Worm (Caenorhabditis elegans): Measurements from ENCODE around the gene col-171.

Gene col-171

ce11 chrX:6299641-6300240 is 34.4 kb upstream of the col-171 start, which contains the start of gene cest-16:
TSS of gene cest-16 (plus strand) at chrX:6299942.
- TF ChIP-seq zag-1 (tag; optimal IDR thresholded peaks at IDR 0.05) (no peak), elt-3 (tag; optimal IDR thresholded peaks at IDR 0.05) (no peak), pha-4 (tag; optimal IDR thresholded peaks at IDR 0.05) (no peak), lin-39 (tag; optimal IDR thresholded peaks at IDR 0.05) (no peak), daf-12 (tag; optimal IDR thresholded peaks at IDR 0.05) (no peak), ztf-11 (tag; optimal IDR thresholded peaks at IDR 0.05) (no peak), elt-2 (tag; optimal IDR thresholded peaks at IDR 0.05) (no peak)

DNA sequence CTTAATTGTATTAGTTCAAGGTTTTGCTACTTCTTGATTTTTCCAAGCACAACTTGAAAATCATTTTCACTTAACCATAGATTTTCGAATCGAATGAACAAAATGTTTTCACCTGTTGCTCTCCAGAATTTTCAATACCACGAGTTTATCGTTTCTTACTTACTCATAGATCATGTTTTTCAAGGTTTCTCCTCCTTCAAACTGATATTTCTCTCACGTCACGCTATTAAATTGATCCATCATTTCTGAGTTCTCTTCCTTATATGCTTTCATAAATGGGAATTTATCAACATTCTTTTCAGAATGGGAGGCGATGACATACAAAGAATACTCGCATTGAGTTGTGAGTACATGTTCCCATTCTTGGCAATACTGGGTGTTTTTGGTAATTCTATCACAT is 22.7 kb upstream of the col-171 start, which contains the start of gene npr-38:
Gene npr-38, plus strand, starts transcription at position 301 of the 400 bp plus-strand sequence.
- TF ChIP-seq aly-2 (tag; optimal IDR thresholded peaks at IDR 0.05): no peak
- TF ChIP-seq elt-2 (tag; optimal IDR thresholded peaks at IDR 0.05): no peak
- TF ChIP-seq tbx-2 (tag; optimal IDR thresholded peaks at IDR 0.05): no peak
- no peak for TF ChIP-seq zag-1 (tag; optimal IDR thresholded peaks at IDR 0.05)
- TF ChIP-seq ztf-11 (tag; optimal IDR thresholded peaks at IDR 0.05): no peak
- TF ChIP-seq fkh-10 (GFP tag; optimal IDR thresholded peaks at IDR 0.05): no peak
- no peak for TF ChIP-seq nhr-23 (tag; optimal IDR thresholded peaks at IDR 0.05)
- no peak for TF ChIP-seq nhr-77 (tag; optimal IDR thresholded peaks at IDR 0.05)
- TF ChIP-seq skn-1 (tag; optimal IDR thresholded peaks at IDR 0.05): no peak
- no peak for TF ChIP-seq pqm-1 (tag; optimal IDR thresholded peaks at IDR 0.05)
- no peak for TF ChIP-seq ZK546.5 (tag; optimal IDR thresholded peaks at IDR 0.05)
- TF ChIP-seq ztf-4 (tag; optimal IDR thresholded peaks at IDR 0.05): no peak
- no peak for TF ChIP-seq fos-1 (tag; optimal IDR thresholded peaks at IDR 0.05)
- no peak for TF ChIP-seq pha-4 (tag; optimal IDR thresholded peaks at IDR 0.05)
- TF ChIP-seq mml-1 (tag; optimal IDR thresholded peaks at IDR 0.05): no peak
- TF ChIP-seq sea-2 (GFP tag; optimal IDR thresholded peaks at IDR 0.05): no peak

ce11 chrX:6318803-6319202 is 15.3 kb upstream of the col-171 start:
- TF ChIP-seq tbx-2 (tag; optimal IDR thresholded peaks at IDR 0.05): no peak
- peak; percentile 12 for TF ChIP-seq ceh-28 (tag; optimal IDR thresholded peaks at IDR 0.05)
- peak in 1 of 3 experiments; percentile 24 for TF ChIP-seq elt-3 (tag; optimal IDR thresholded peaks at IDR 0.05)
- TF ChIP-seq nhr-23 (tag; optimal IDR thresholded peaks at IDR 0.05): peak; percentile 76
- TF ChIP-seq R02D3.7 (tag; optimal IDR thresholded peaks at IDR 0.05): no peak
- TF ChIP-seq unc-39 (tag; optimal IDR thresholded peaks at IDR 0.05): no peak
- TF ChIP-seq nhr-25 (tag; optimal IDR thresholded peaks at IDR 0.05): peak; percentile 83

ce11 chrX:6319546-6319945 is 14.6 kb upstream of the col-171 start, which contains the start of gene chtb-3:
TSS of gene chtb-3 (minus strand) at chrX:6319646.
- TF ChIP-seq tbx-2 (tag; optimal IDR thresholded peaks at IDR 0.05): no peak
- no peak for TF ChIP-seq elt-2 (tag; optimal IDR thresholded peaks at IDR 0.05)
- TF ChIP-seq aly-2 (tag; optimal IDR thresholded peaks at IDR 0.05): no peak
- no peak for TF ChIP-seq nhr-28 (tag; optimal IDR thresholded peaks at IDR 0.05)
- no peak for TF ChIP-seq ceh-28 (tag; optimal IDR thresholded peaks at IDR 0.05)
- no peak for TF ChIP-seq elt-1 (tag; optimal IDR thresholded peaks at IDR 0.05)
- no peak for TF ChIP-seq mdl-1 (tag; optimal IDR thresholded peaks at IDR 0.05)
- TF ChIP-seq elt-3 (tag; optimal IDR thresholded peaks at IDR 0.05): no peak
- TF ChIP-seq ama-1 (optimal IDR thresholded peaks at IDR 0.05): no peak

ce11 chrX:6320887-6321286 is 13.2 kb upstream of the col-171 start:
- TF ChIP-seq snpc-4 (tag; optimal IDR thresholded peaks at IDR 0.05) (no peak), nhr-23 (tag; optimal IDR thresholded peaks at IDR 0.05) (peak; percentile 50), skn-1 (tag; optimal IDR thresholded peaks at IDR 0.05) (no peak), nhr-77 (tag; optimal IDR thresholded peaks at IDR 0.05) (no peak), lin-39 (tag; optimal IDR thresholded peaks at IDR 0.05) (peak; percentile 12), daf-12 (tag; optimal IDR thresholded peaks at IDR 0.05) (no peak), nhr-28 (tag; optimal IDR thresholded peaks at IDR 0.05) (no peak), ztf-4 (tag; optimal IDR thresholded peaks at IDR 0.05) (no peak), egl-5 (tag; optimal IDR thresholded peaks at IDR 0.05) (no peak), elt-1 (tag; optimal IDR thresholded peaks at IDR 0.05) (no peak), fos-1 (tag; optimal IDR thresholded peaks at IDR 0.05) (no peak), nhr-76 (tag; optimal IDR thresholded peaks at IDR 0.05) (no peak), ztf-11 (tag; optimal IDR thresholded peaks at IDR 0.05) (no peak), jun-1 (tag; optimal IDR thresholded peaks at IDR 0.05) (no peak), ceh-28 (tag; optimal IDR thresholded peaks at IDR 0.05) (peak; percentile 54), mml-1 (tag; optimal IDR thresholded peaks at IDR 0.05) (no peak), sea-2 (GFP tag; optimal IDR thresholded peaks at IDR 0.05) (no peak), ama-1 (optimal IDR thresholded peaks at IDR 0.05) (no peak), nfya-1 (tag; optimal IDR thresholded peaks at IDR 0.05; ENCODE audit: insufficient read depth) (peak; percentile 20), nhr-67 (tag; optimal IDR thresholded peaks at IDR 0.05) (no peak), mdl-1 (tag; optimal IDR thresholded peaks at IDR 0.05) (no peak), lsy-12 (tag; optimal IDR thresholded peaks at IDR 0.05) (no peak), nhr-43 (tag; optimal IDR thresholded peaks at IDR 0.05; ENCODE audit: poor library complexity, severe bottlenecking) (peak; percentile 67), lin-15B (tag; optimal IDR thresholded peaks at IDR 0.05) (no peak), unc-62 (GFP tag; optimal IDR thresholded peaks at IDR 0.05) (no peak), fkh-10 (GFP tag; optimal IDR thresholded peaks at IDR 0.05) (no peak), egl-27 (tag; optimal IDR thresholded peaks at IDR 0.05) (no peak), eor-1 (tag; optimal IDR thresholded peaks at IDR 0.05) (no peak), ceh-16 (tag; optimal IDR thresholded peaks at IDR 0.05) (no peak), ceh-82 (tag; optimal IDR thresholded peaks at IDR 0.05) (no peak), elt-3 (tag; optimal IDR thresholded peaks at IDR 0.05) (peak in 1 of 3 experiments; percentile 48), elt-2 (tag; optimal IDR thresholded peaks at IDR 0.05) (no peak), aly-2 (tag; optimal IDR thresholded peaks at IDR 0.05) (no peak)

All from whole organism, L3 larva.